Worm (Caenorhabditis elegans) whole organism, midembryonic: ENCODE measurements around the gene lpr-4.

ENCODE experiments used
- cog-1 ChIP-seq: sonication (generic microtip); optimal IDR thresholded peaks from 2 replicates; lab custom pipeline; 2016; ENCODE audit warnings: missing genetic modification characterization, missing compliant biosample characterization
- flt-1 ChIP-seq: fragments of 200-800 bp; sonication (Bioruptor generic); IDR thresholded peaks from 2 replicates; pipeline ENCODE4 v1.3.6; 2022; ENCODE audit warnings: missing genetic modification characterization, missing compliant biosample characterization
- klf-2 ChIP-seq: fragments of 200-800 bp; sonication (Bioruptor generic); conservative IDR thresholded peaks from 2 replicates; pipeline ENCODE4 v1.3.6; 2022; ENCODE audit warnings: missing genetic modification reagents, missing genetic modification characterization, missing compliant biosample characterization
- med-1 ChIP-seq: sonication (generic microtip); optimal IDR thresholded peaks from 2 replicates; lab custom pipeline; 2017; ENCODE audit warnings: missing genetic modification characterization, mild to moderate bottlenecking, missing compliant biosample characterization, antibody characterized with exemption, missing genetic modification reagents; ENCODE audit not compliant: insufficient read depth
- ref-1 ChIP-seq: fragments of 200-800 bp; sonication (Bioruptor generic); conservative IDR thresholded peaks from 2 replicates; pipeline ENCODE4 v1.3.6; 2022; ENCODE audit warnings: missing genetic modification reagents, missing genetic modification characterization, missing compliant biosample characterization
- ztf-23 ChIP-seq: fragments of 200-800 bp; sonication (Bioruptor generic); IDR thresholded peaks from 2 replicates; pipeline ENCODE4 v1.3.6; 2022; ENCODE audit warnings: missing genetic modification reagents, missing genetic modification characterization, missing compliant biosample characterization

ce11 chrX:11028617-11029016 lies 36.3 kb upstream of the lpr-4 start, which contains the start of gene ldb-1:
- TF ChIP-seq ztf-23 (GFP tag; lab: Robert Waterston, UW) (no peak), flt-1 (no peak), klf-2 (GFP tag; lab: Robert Waterston, UW) (no peak), med-1 (no peak), cog-1 (no peak), ref-1 (GFP tag; lab: Robert Waterston, UW) (no peak)
